Worm (Caenorhabditis elegans): ENCODE results near the gene F45B8.5.

ce11 chrX:14976840-14977534, 11.1 kb downstream of the F45B8.5 start:
- no peak for TF ChIP-seq nhr-12 (tag; optimal IDR thresholded peaks at IDR 0.05)
- TF ChIP-seq R02D3.7 (tag; optimal IDR thresholded peaks at IDR 0.05), result no peak
- no peak for TF ChIP-seq elt-3 (tag; optimal IDR thresholded peaks at IDR 0.05)
- no peak for TF ChIP-seq nhr-237 (tag; optimal IDR thresholded peaks at IDR 0.05)
- TF ChIP-seq unc-39 (tag; optimal IDR thresholded peaks at IDR 0.05), result no peak
- TF ChIP-seq nhr-25 (tag; optimal IDR thresholded peaks at IDR 0.05), result no peak
- no peak for TF ChIP-seq nhr-6 (tag; optimal IDR thresholded peaks at IDR 0.05)
- no peak for TF ChIP-seq peb-1 (tag; optimal IDR thresholded peaks at IDR 0.05)
- no peak for TF ChIP-seq egl-27 (tag; optimal IDR thresholded peaks at IDR 0.05)
- TF ChIP-seq skn-1 (tag; optimal IDR thresholded peaks at IDR 0.05), result no peak
- no peak for TF ChIP-seq ztf-11 (tag; optimal IDR thresholded peaks at IDR 0.05)
- TF ChIP-seq nhr-77 (tag; optimal IDR thresholded peaks at IDR 0.05), result no peak

Measured in whole organism, L2 larva.